Worm (Caenorhabditis elegans) whole organism, L2 larva: ENCODE data around the gene T20D3.6.
A peak's percentile ranks its signal among the peaks of the same experiment; 100 is the strongest.
"Not testable (repeated sequence)": the region's sequence is repeated elsewhere in the genome, so short reads cannot be mapped to it uniquely, and the experiment has no call there.

Source experiments
- C34F6.9 ChIP-seq: fragments of 150-350 bp; optimal IDR thresholded peaks from 2 replicates; lab custom pipeline; 2014; ENCODE audit warnings: missing biosample characterization, missing genetic modification characterization
- ZK546.5 ChIP-seq: sonication (generic microtip); optimal IDR thresholded peaks from 2 replicates; lab custom pipeline; 2017; ENCODE audit warnings: missing biosample characterization, missing genetic modification characterization
- alr-1 ChIP-seq: fragments of 150-350 bp; optimal IDR thresholded peaks from 2 replicates; lab custom pipeline; 2014; ENCODE audit warnings: missing biosample characterization, missing genetic modification characterization
- aly-2 ChIP-seq: fragments of 150-350 bp; optimal IDR thresholded peaks from 2 replicates; lab custom pipeline; 2014; ENCODE audit warnings: missing biosample characterization, missing genetic modification characterization
- blmp-1 ChIP-seq: sonication (generic microtip); optimal IDR thresholded peaks from 2 replicates; lab custom pipeline; 2017; ENCODE audit warnings: missing genetic modification characterization, mild to moderate bottlenecking, missing compliant biosample characterization, antibody characterized with exemption, moderate library complexity; ENCODE audit not compliant: insufficient read depth
- ceh-16 ChIP-seq: fragments of 150-350 bp; optimal IDR thresholded peaks from 2 replicates; lab custom pipeline; 2014; ENCODE audit warnings: missing biosample characterization, missing genetic modification characterization
- ceh-82 ChIP-seq: fragments of 150-350 bp; optimal IDR thresholded peaks from 2 replicates; lab custom pipeline; 2014; ENCODE audit warnings: missing biosample characterization, missing genetic modification characterization
- crh-2 ChIP-seq: sonication (generic microtip); optimal IDR thresholded peaks from 2 replicates; lab custom pipeline; 2017; ENCODE audit warnings: missing biosample characterization, missing genetic modification characterization
- dmd-4 ChIP-seq: sonication (generic microtip); optimal IDR thresholded peaks from 2 replicates; lab custom pipeline; 2017; ENCODE audit warnings: missing biosample characterization, missing genetic modification characterization
- egl-27 ChIP-seq: sonication (generic microtip); optimal IDR thresholded peaks from 3 replicates; lab custom pipeline; 2017; ENCODE audit warnings: missing biosample characterization, missing genetic modification reagents, missing genetic modification characterization
- elt-3 ChIP-seq: sonication (generic microtip); optimal IDR thresholded peaks from 2 replicates; lab custom pipeline; 2017; ENCODE audit warnings: missing biosample characterization, missing genetic modification characterization
- fos-1 ChIP-seq: fragments of 150-350 bp; optimal IDR thresholded peaks from 2 replicates; lab custom pipeline; 2014; ENCODE audit warnings: missing biosample characterization, missing genetic modification characterization
- gmeb-1 ChIP-seq: fragments of 150-350 bp; optimal IDR thresholded peaks from 2 replicates; lab custom pipeline; 2014; ENCODE audit warnings: missing biosample characterization, missing genetic modification characterization
- lin-11 ChIP-seq: fragments of 150-350 bp; sonication (generic microtip); optimal IDR thresholded peaks from 2 replicates; lab custom pipeline; 2014; ENCODE audit warnings: missing biosample characterization, missing genetic modification characterization, inconsistent platforms, mixed read lengths
- lin-13 ChIP-seq: fragments of 150-350 bp; optimal IDR thresholded peaks from 2 replicates; lab custom pipeline; 2014; ENCODE audit warnings: missing biosample characterization, missing genetic modification reagents, missing genetic modification characterization
- mab-5 ChIP-seq: fragments of 150-350 bp; optimal IDR thresholded peaks from 2 replicates; lab custom pipeline; 2014; ENCODE audit warnings: missing biosample characterization, missing genetic modification characterization
- mbf-1 ChIP-seq: sonication (generic microtip); optimal IDR thresholded peaks from 2 replicates; lab custom pipeline; 2017; ENCODE audit warnings: missing biosample characterization, missing genetic modification characterization
- mdl-1 ChIP-seq, 2 experiments: fragments of 150-350 bp in 1 of 2; sonication (generic microtip) in 1 of 2; optimal IDR thresholded peaks; 2 replicates each; lab custom pipeline; 2017; ENCODE audit warnings: missing biosample characterization in 2 of 2, missing genetic modification characterization in 2 of 2
- nhr-10 ChIP-seq: sonication (generic microtip); optimal IDR thresholded peaks from 2 replicates; lab custom pipeline; 2017; ENCODE audit warnings: missing biosample characterization, missing genetic modification characterization
- nhr-12 ChIP-seq: fragments of 150-350 bp; optimal IDR thresholded peaks from 2 replicates; lab custom pipeline; 2014; ENCODE audit warnings: missing biosample characterization, missing genetic modification characterization
- nhr-21 ChIP-seq: fragments of 150-350 bp; optimal IDR thresholded peaks from 2 replicates; lab custom pipeline; 2014; ENCODE audit warnings: missing biosample characterization, missing genetic modification characterization
- nhr-23 ChIP-seq: fragments of 150-350 bp; optimal IDR thresholded peaks from 2 replicates; lab custom pipeline; 2014; ENCODE audit warnings: missing biosample characterization, missing genetic modification reagents, missing genetic modification characterization
- nhr-77 ChIP-seq: fragments of 150-350 bp; optimal IDR thresholded peaks from 2 replicates; lab custom pipeline; 2014; ENCODE audit warnings: missing biosample characterization, missing genetic modification characterization
- peb-1 ChIP-seq: fragments of 150-350 bp; optimal IDR thresholded peaks from 2 replicates; lab custom pipeline; 2014; ENCODE audit warnings: missing biosample characterization, missing genetic modification characterization
- sem-4 ChIP-seq: fragments of 150-350 bp; optimal IDR thresholded peaks from 2 replicates; lab custom pipeline; 2014; ENCODE audit warnings: missing biosample characterization, missing genetic modification reagents, missing genetic modification characterization
- sma-9 ChIP-seq, 2 experiments: fragments of 150-350 bp in 1 of 2; sonication (generic microtip) in 1 of 2; optimal IDR thresholded peaks; 2 replicates each; lab custom pipeline; 2014 to 2016; ENCODE audit warnings: missing genetic modification characterization in 2 of 2, mild to moderate bottlenecking in 1 of 2, missing biosample characterization in 1 of 2, missing compliant biosample characterization in 1 of 2, missing genetic modification reagents in 1 of 2, moderate library complexity in 1 of 2
- unc-39 ChIP-seq: fragments of 150-350 bp; optimal IDR thresholded peaks from 2 replicates; lab custom pipeline; 2014; ENCODE audit warnings: missing biosample characterization, missing genetic modification characterization
- unc-62 ChIP-seq: fragments of 150-350 bp; optimal IDR thresholded peaks from 2 replicates; lab custom pipeline; 2014; ENCODE audit warnings: missing biosample characterization, missing genetic modification reagents, missing genetic modification characterization
- zag-1 ChIP-seq: fragments of 150-350 bp; optimal IDR thresholded peaks from 2 replicates; lab custom pipeline; 2014; ENCODE audit warnings: missing biosample characterization, missing genetic modification characterization
- ztf-1 ChIP-seq: fragments of 200-800 bp; sonication (Bioruptor generic); conservative IDR thresholded peaks from 2 replicates; pipeline ENCODE4 v1.3.6; 2022; ENCODE audit warnings: missing genetic modification characterization, missing compliant biosample characterization
- ztf-11 ChIP-seq: sonication (generic microtip); optimal IDR thresholded peaks from 2 replicates; lab custom pipeline; 2017; ENCODE audit warnings: missing biosample characterization, missing genetic modification characterization
- ztf-4 ChIP-seq: fragments of 150-350 bp; optimal IDR thresholded peaks from 2 replicates; lab custom pipeline; 2014; ENCODE audit warnings: missing biosample characterization, missing genetic modification characterization

T20D3.6 gene

DNA sequence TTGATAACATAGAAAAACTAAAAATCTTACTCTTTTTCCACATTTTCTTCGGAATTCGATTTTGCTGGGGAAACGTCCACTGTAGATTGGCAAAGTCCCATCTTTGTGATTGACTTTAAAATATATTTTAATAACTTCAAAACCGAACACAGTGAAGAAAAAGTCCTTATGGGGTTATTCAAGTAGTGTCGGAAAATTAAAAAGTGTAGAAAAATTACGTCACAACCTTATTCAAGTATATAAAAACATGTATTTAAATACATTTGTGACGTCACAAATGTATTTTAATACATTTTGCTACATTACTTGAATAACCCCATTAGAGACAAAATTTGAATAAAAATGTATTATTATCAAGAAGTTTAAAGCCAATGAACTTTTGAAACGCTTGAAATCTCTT lies 26.3 kb downstream of the T20D3.6 start, which contains the start of gene F49C12.7:
Gene F49C12.7, minus strand, starts transcription at position 101 of the 400 bp plus-strand sequence.
- not testable (repeated sequence) for TF ChIP-seq nhr-12 (tag; lab: Kevin White, UChicago); nhr-10 (tag; lab: Kevin White, UChicago); lin-13 (GFP tag; lab: Kevin White, UChicago)

DNA sequence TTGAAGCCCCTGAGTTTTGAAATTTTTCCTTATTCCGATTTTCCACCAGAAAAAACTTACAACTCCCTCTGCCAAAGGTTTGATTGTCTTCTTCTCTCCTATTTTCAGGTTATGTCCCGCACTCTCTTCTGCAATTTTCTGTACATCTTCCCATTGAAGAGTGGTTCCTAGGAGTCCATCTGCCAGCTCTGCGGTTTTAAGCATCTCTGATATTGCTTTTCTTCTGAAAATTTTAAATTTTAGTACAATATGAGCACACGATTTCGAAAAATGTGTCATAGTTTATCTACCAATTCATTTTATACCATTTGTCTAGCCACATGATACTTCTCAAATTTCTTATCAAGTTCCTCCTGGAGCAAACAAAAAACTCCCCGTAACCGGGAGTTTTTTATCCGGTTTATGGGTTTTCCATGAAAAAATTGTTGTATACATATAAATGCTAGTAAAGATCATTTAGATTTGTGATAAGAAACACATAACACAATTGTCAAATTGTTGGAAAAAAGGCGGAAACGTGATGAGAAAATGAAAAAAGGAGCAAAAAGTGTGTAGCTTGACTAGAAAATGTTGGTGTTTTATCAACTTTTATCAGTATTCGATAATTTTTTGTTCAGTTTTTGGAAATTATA lies 28.1 kb downstream of the T20D3.6 start:
- TF ChIP-seq ceh-16 (tag; lab: Kevin White, UChicago) (no peak), ceh-82 (tag; lab: Kevin White, UChicago) (no peak), aly-2 (tag; lab: Kevin White, UChicago) (no peak), fos-1 (tag; lab: Kevin White, UChicago) (peak; percentile 50), sem-4 (tag; lab: Kevin White, UChicago) (no peak)

DNA sequence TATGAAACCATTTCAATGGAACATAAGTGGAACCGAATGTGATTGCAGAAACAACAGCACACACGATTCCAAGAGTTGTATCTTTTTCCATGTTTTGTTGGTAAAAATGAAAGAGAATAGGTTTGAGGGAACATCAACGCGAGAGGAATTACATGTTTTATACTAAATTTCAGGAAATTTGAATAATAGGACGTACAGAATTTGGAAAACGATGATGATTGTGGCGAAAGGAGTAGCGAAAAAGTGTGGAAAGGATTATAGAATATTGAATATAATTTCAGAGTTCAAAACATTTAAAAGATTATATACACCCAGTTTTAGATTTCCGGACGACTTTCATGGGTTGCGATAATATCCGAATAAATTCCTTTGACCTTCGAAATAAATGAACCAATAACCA lies 30.1 kb downstream of the T20D3.6 start, which contains the start of gene F49C12.6:
Gene F49C12.6, minus strand, starts transcription at position 101 of the 400 bp plus-strand sequence.
- no peak for TF ChIP-seq peb-1
- no peak for TF ChIP-seq alr-1 (tag; lab: Kevin White, UChicago)
- no peak for TF ChIP-seq elt-3
- no peak for TF ChIP-seq unc-62 (GFP tag; lab: Kevin White, UChicago)
- no peak for TF ChIP-seq ztf-11 (tag; lab: Kevin White, UChicago)
- TF ChIP-seq dmd-4 (tag; lab: Kevin White, UChicago), result no peak
- no peak for TF ChIP-seq gmeb-1 (tag; lab: Kevin White, UChicago)
- no peak for TF ChIP-seq ztf-1
- TF ChIP-seq nhr-23, result no peak
- no peak for TF ChIP-seq unc-39 (tag; lab: Kevin White, UChicago)
- no peak for TF ChIP-seq ceh-82 (tag; lab: Kevin White, UChicago)
- no peak for TF ChIP-seq ztf-4 (tag; lab: Kevin White, UChicago)
- TF ChIP-seq mab-5, result no peak
- no peak for TF ChIP-seq nhr-21 (tag; lab: Kevin White, UChicago)

DNA sequence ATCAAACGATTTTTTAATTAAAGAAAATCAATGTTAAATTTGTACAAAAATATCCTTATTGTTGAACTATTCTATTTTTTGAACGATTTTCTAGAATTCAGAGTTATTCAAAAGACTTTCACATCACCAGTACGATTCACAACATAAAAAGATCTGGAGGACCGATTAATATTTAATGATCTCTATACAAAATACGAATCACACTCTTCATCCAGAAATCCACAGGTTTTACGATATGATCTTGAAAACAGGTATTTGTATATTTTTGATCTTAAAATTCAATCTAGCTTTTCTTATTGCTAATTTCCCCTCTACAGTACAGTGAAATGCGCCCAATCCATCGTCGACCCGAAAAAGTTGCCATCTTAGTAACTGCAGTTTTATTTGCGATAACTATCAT lies 34.5 kb downstream of the T20D3.6 start, which contains the start of gene F49C12.5:
Gene F49C12.5, plus strand, starts transcription at position 301 of the 400 bp plus-strand sequence.
- TF ChIP-seq crh-2 (tag; lab: Kevin White, UChicago), result no peak
- no peak for TF ChIP-seq ZK546.5 (tag; lab: Kevin White, UChicago)
- no peak for TF ChIP-seq nhr-77 (tag; lab: Kevin White, UChicago)
- no peak for TF ChIP-seq unc-62 (GFP tag; lab: Kevin White, UChicago)
- TF ChIP-seq, all 48 proteins: peak for 0

DNA sequence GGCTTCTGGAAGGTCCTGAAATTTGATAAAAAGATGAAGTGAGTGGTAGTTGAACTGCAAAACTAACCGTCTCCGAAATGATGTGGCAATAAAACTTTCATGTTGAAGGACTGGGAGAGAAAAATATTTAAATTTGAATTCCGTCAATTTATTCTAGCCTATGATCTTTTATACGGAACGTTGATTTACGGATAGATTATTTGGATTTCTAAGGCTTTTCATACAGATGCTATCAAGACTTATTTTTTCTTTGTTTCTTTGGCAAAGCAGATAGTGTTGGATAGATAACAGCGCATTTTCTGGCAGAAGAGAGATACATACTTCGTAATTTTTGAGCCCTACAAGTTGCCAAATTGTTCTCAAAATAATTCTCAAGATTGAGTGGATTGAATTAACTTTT lies 35.1 kb downstream of the T20D3.6 start, which contains the start of gene F49C12.4:
Gene F49C12.4, minus strand, starts transcription at position 101 of the 400 bp plus-strand sequence.
- TF ChIP-seq peb-1 (no peak), mbf-1 (no peak), lin-13 (GFP tag; lab: Kevin White, UChicago) (no peak), zag-1 (no peak), mdl-1 (tag; optimal IDR thresholded peaks at IDR 0.05; lab: Kevin White, UChicago) (no peak), blmp-1 (tag; lab: Kevin White, UChicago) (no peak), egl-27 (tag; lab: Kevin White, UChicago) (no peak), nhr-21 (tag; lab: Kevin White, UChicago) (no peak), nhr-10 (tag; lab: Kevin White, UChicago) (no peak), crh-2 (tag; lab: Kevin White, UChicago) (no peak), unc-62 (GFP tag; lab: Kevin White, UChicago) (no peak), C34F6.9 (no peak), ZK546.5 (tag; lab: Kevin White, UChicago) (no peak)

DNA sequence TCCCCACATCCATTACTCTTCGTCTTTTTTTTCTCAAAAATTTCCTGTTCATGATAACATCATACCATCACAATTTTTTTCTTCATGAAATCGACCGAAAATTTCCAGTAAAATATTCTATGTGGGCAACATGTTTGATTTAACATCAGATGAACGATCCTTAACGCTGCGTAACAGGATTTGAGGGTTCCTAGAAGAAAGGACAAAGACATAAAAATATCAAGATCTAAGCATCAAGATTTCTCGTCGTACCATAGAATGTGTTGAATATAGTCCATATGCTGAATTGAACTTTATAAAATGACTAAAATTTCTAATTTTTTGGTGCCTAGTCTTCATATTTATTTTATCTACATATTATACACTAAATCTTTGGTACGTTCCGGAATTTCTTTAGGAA lies 39.0 kb downstream of the T20D3.6 start, which contains the start of gene F49C12.3:
Gene F49C12.3, plus strand, starts transcription at position 301 of the 400 bp plus-strand sequence.
- TF ChIP-seq fos-1 (tag; lab: Kevin White, UChicago) (no peak), mbf-1 (no peak), blmp-1 (tag; lab: Kevin White, UChicago) (no peak), lin-11 (no peak), sma-9 (GFP tag; optimal IDR thresholded peaks at IDR 0.05; lab: Kevin White, UChicago) (no peak), sma-9 (tag; optimal IDR thresholded peaks at IDR 0.05; lab: Kevin White, UChicago) (no peak), mab-5 (no peak)
